Fruit fly (Drosophila melanogaster) whole organism, prepupa: ENCODE measurements around the gene CG14401.

Source experiments
- Blimp-1 ChIP-seq: fragments of 200-800 bp; sonication (Bioruptor generic); optimal IDR thresholded peaks from 3 replicates; lab custom pipeline; 2017; ENCODE audit warnings: missing biosample characterization, missing genetic modification characterization, mild to moderate bottlenecking, moderate library complexity, missing genetic modification reagents
- CG34406 ChIP-seq: fragments of 200-800 bp; sonication (Bioruptor generic); optimal IDR thresholded peaks from 3 replicates; lab custom pipeline; 2016; ENCODE audit warnings: missing biosample characterization, missing genetic modification characterization
- CG9139 ChIP-seq: fragments of 200-800 bp; sonication (Bioruptor generic); optimal IDR thresholded peaks from 3 replicates; lab custom pipeline; 2017; ENCODE audit warnings: missing biosample characterization, mild to moderate bottlenecking, missing genetic modification characterization
- Eip78C ChIP-seq: fragments of 200-800 bp; sonication (Bioruptor generic); peaks from one replicate; lab custom pipeline; 2016; ENCODE audit warnings: missing biosample characterization, missing genetic modification characterization
- Gug ChIP-seq: fragments of 200-800 bp; sonication (Bioruptor generic); IDR thresholded peaks from 2 replicates; pipeline ENCODE4 v1.3.6; 2022; ENCODE audit warnings: missing biosample characterization, missing genetic modification characterization
- Hr39 ChIP-seq: fragments of 200-800 bp; sonication (Bioruptor generic); optimal IDR thresholded peaks from 2 replicates; lab custom pipeline; 2016; ENCODE audit warnings: missing biosample characterization, missing genetic modification characterization
- OdsH ChIP-seq: fragments of 200-800 bp; sonication (Bioruptor generic); optimal IDR thresholded peaks from 3 replicates; lab custom pipeline; 2016; ENCODE audit warnings: missing biosample characterization, missing genetic modification characterization
- Smox ChIP-seq: fragments of 200-800 bp; sonication (Bioruptor generic); optimal IDR thresholded peaks from 3 replicates; lab custom pipeline; 2016; ENCODE audit warnings: missing biosample characterization, missing genetic modification characterization
- Sox14 ChIP-seq: fragments of 200-800 bp; sonication (Bioruptor generic); optimal IDR thresholded peaks from 3 replicates; lab custom pipeline; 2016; ENCODE audit warnings: missing biosample characterization, missing genetic modification characterization
- fkh ChIP-seq: fragments of 200-800 bp; sonication (Bioruptor generic); optimal IDR thresholded peaks from 3 replicates; lab custom pipeline; 2017; ENCODE audit warnings: missing biosample characterization, mild to moderate bottlenecking, missing genetic modification characterization, moderate library complexity
- lz ChIP-seq: fragments of 200-800 bp; sonication (Bioruptor generic); optimal IDR thresholded peaks from 3 replicates; lab custom pipeline; 2016; ENCODE audit warnings: missing biosample characterization, missing genetic modification characterization
- net ChIP-seq: fragments of 200-800 bp; sonication (Bioruptor generic); optimal IDR thresholded peaks from 3 replicates; lab custom pipeline; 2016; ENCODE audit warnings: missing biosample characterization, missing genetic modification characterization

- TF ChIP-seq OdsH (GFP tag; lab: Kevin White, UChicago) (peak; percentile 76), Blimp-1 (no peak), Eip78C (GFP tag; lab: Kevin White, UChicago) (peak; percentile 94), Smox (GFP tag; lab: Kevin White, UChicago) (peak; percentile 59), Sox14 (GFP tag; lab: Kevin White, UChicago) (peak; percentile 53), Hr39 (peak; percentile 25), Gug (peak; percentile 81), fkh (GFP tag; lab: Kevin White, UChicago) (no peak), CG34406 (peak; percentile 54), net (GFP tag; lab: Kevin White, UChicago) (peak; percentile 55), CG9139 (GFP tag; lab: Kevin White, UChicago) (peak; percentile 15), lz (GFP tag; lab: Kevin White, UChicago) (peak; percentile 29)
Observed at dm6 chr2L:20915224-20915623, 45.6 kb downstream of the CG14401 start.
